Fruit fly (Drosophila melanogaster) whole organism, wandering third instar larva: ENCODE data around the gene Ogg1.

ENCODE experiments used
- Abd-B ChIP-seq: fragments of >200 bp; optimal IDR thresholded peaks from 2 replicates; lab custom pipeline; 2017; ENCODE audit warnings: missing biosample characterization, missing genetic modification characterization
- CG32264 ChIP-seq: fragments of 200-800 bp; sonication (Bioruptor generic); optimal IDR thresholded peaks from 2 replicates; lab custom pipeline; 2016; ENCODE audit warnings: missing biosample characterization, missing genetic modification characterization
- CG9705 ChIP-seq: fragments of 200-800 bp; sonication (Bioruptor generic); optimal IDR thresholded peaks from 2 replicates; lab custom pipeline; 2018; ENCODE audit warnings: missing biosample characterization, mild to moderate bottlenecking, missing genetic modification characterization
- CrebA ChIP-seq: fragments of 200-800 bp; sonication (Bioruptor generic); optimal IDR thresholded peaks from 2 replicates; lab custom pipeline; 2016; ENCODE audit warnings: missing biosample characterization, mild to moderate bottlenecking, missing genetic modification characterization, borderline replicate concordance
- Dfd ChIP-seq: fragments of >200 bp; optimal IDR thresholded peaks from 2 replicates; lab custom pipeline; 2017; ENCODE audit warnings: missing biosample characterization, missing genetic modification characterization
- Dif ChIP-seq: fragments of 200-275, 200-300 bp; sonication (Bioruptor generic); optimal IDR thresholded peaks from 2 replicates; lab custom pipeline; 2018; ENCODE audit warnings: missing biosample characterization, missing genetic modification characterization; ENCODE audit not compliant: partially characterized antibody
- GATAd ChIP-seq: sonication (Bioruptor generic); optimal IDR thresholded peaks from 2 replicates; lab custom pipeline; 2016; ENCODE audit warnings: missing biosample characterization, missing genetic modification characterization
- HLH106 ChIP-seq: fragments of 200-800 bp; optimal IDR thresholded peaks from 3 replicates; lab custom pipeline; 2019; ENCODE audit warnings: missing biosample characterization, mild to moderate bottlenecking, missing genetic modification characterization, moderate library complexity
- Hnf4 ChIP-seq: fragments of 200-800 bp; sonication (Bioruptor generic); optimal IDR thresholded peaks from 2 replicates; lab custom pipeline; 2016; ENCODE audit warnings: missing biosample characterization, mild to moderate bottlenecking, missing genetic modification characterization
- Hr78 ChIP-seq: fragments of >200 bp; optimal IDR thresholded peaks from 2 replicates; lab custom pipeline; 2017; ENCODE audit warnings: missing biosample characterization, missing genetic modification characterization
- Hr83 ChIP-seq: fragments of 200-300 bp; sonication (Bioruptor generic); optimal IDR thresholded peaks from 2 replicates; lab custom pipeline; 2016; ENCODE audit warnings: missing biosample characterization, mild to moderate bottlenecking, missing genetic modification characterization, moderate library complexity; ENCODE audit not compliant: poor library complexity, severe bottlenecking
- Jra ChIP-seq: sonication (Bioruptor generic); optimal IDR thresholded peaks from 2 replicates; lab custom pipeline; 2016; ENCODE audit warnings: missing biosample characterization, missing genetic modification characterization
- Mio ChIP-seq: sonication (Bioruptor generic); optimal IDR thresholded peaks from 2 replicates; lab custom pipeline; 2016; ENCODE audit warnings: missing biosample characterization, missing genetic modification characterization
- Myc ChIP-seq: fragments of >200 bp; optimal IDR thresholded peaks from 2 replicates; lab custom pipeline; 2017
- N ChIP-seq: fragments of >200 bp; optimal IDR thresholded peaks from 2 replicates; lab custom pipeline; 2018; ENCODE audit warnings: missing biosample characterization, missing external identifiers, missing genetic modification characterization
- OdsH ChIP-seq: fragments of 200-800 bp; sonication (Bioruptor generic); optimal IDR thresholded peaks from 2 replicates; lab custom pipeline; 2016; ENCODE audit warnings: missing biosample characterization, mild to moderate bottlenecking, missing genetic modification characterization
- Rel ChIP-seq, 2 experiments: fragments of 200-800 bp; sonication (Bioruptor generic) in 1 of 2; optimal IDR thresholded peaks; 2 replicates in 1 of 2; 3 replicates in 1 of 2; lab custom pipeline; 2016 to 2019; ENCODE audit warnings: mild to moderate bottlenecking in 2 of 2, missing biosample characterization in 2 of 2, missing genetic modification characterization in 2 of 2, moderate library complexity in 1 of 2
- Sp1 ChIP-seq: fragments of 200-800 bp; sonication (Bioruptor generic); optimal IDR thresholded peaks from 3 replicates; lab custom pipeline; 2019; ENCODE audit warnings: missing biosample characterization, mild to moderate bottlenecking, missing genetic modification characterization, moderate library complexity
- Vsx2 ChIP-seq: fragments of 200-300, 225-300 bp; sonication (Bioruptor generic); optimal IDR thresholded peaks from 2 replicates; lab custom pipeline; 2018; ENCODE audit warnings: missing biosample characterization, missing genetic modification characterization; ENCODE audit not compliant: partially characterized antibody
- br ChIP-seq: fragments of 200-800 bp; sonication (Bioruptor generic); optimal IDR thresholded peaks from 2 replicates; lab custom pipeline; 2016; ENCODE audit warnings: missing biosample characterization, missing genetic modification characterization
- brk ChIP-seq: fragments of 200-800 bp; sonication (Bioruptor generic); optimal IDR thresholded peaks from 2 replicates; lab custom pipeline; 2016; ENCODE audit warnings: missing biosample characterization, mild to moderate bottlenecking, missing genetic modification characterization
- dl ChIP-seq, 2 experiments: fragments of 175-275, 200-275 bp in 1 of 2; fragments of 200-275 bp in 1 of 2; sonication (Bioruptor generic); optimal IDR thresholded peaks; lab custom pipeline; 2018; ENCODE audit warnings: mild to moderate bottlenecking in 2 of 2, missing biosample characterization in 2 of 2, missing genetic modification characterization in 2 of 2, moderate library complexity in 2 of 2; ENCODE audit not compliant: partially characterized antibody in 2 of 2, insufficient read depth in 1 of 2
- dmrt93B ChIP-seq: fragments of 200-800 bp; sonication (Bioruptor generic); optimal IDR thresholded peaks from 2 replicates; lab custom pipeline; 2018; ENCODE audit warnings: missing biosample characterization, mild to moderate bottlenecking, missing genetic modification characterization
- dsf ChIP-seq: sonication (Bioruptor generic); optimal IDR thresholded peaks from 2 replicates; lab custom pipeline; 2016; ENCODE audit warnings: missing biosample characterization, missing genetic modification characterization, borderline replicate concordance
- ey ChIP-seq: fragments of 200-800 bp; sonication (Bioruptor generic); optimal IDR thresholded peaks from 2 replicates; lab custom pipeline; 2016; ENCODE audit warnings: missing biosample characterization, missing genetic modification characterization
- foxo ChIP-seq, 2 experiments: fragments of 200-800 bp; sonication (Bioruptor generic); optimal IDR thresholded peaks; 2 replicates in 1 of 2; 3 replicates in 1 of 2; lab custom pipeline; 2016 to 2017; ENCODE audit warnings: missing biosample characterization in 2 of 2, missing genetic modification characterization in 2 of 2
- fru ChIP-seq: fragments of 200-800 bp; sonication (Bioruptor generic); optimal IDR thresholded peaks from 3 replicates; lab custom pipeline; 2016; ENCODE audit warnings: missing biosample characterization, mild to moderate bottlenecking, missing genetic modification characterization
- h ChIP-seq: fragments of 200-800 bp; sonication (Bioruptor generic); optimal IDR thresholded peaks from 3 replicates; lab custom pipeline; 2016; ENCODE audit warnings: missing biosample characterization, mild to moderate bottlenecking, missing genetic modification characterization
- jim ChIP-seq: fragments of 175-275, 200-325 bp; sonication (Bioruptor generic); optimal IDR thresholded peaks from 2 replicates; lab custom pipeline; 2016; ENCODE audit warnings: missing biosample characterization, mild to moderate bottlenecking, missing genetic modification characterization
- lola ChIP-seq: fragments of >200 bp; optimal IDR thresholded peaks from 2 replicates; lab custom pipeline; 2017; ENCODE audit warnings: missing biosample characterization, missing genetic modification characterization
- pan ChIP-seq: fragments of >200 bp; optimal IDR thresholded peaks from 2 replicates; lab custom pipeline; 2017
- psq ChIP-seq: fragments of 200-800 bp; sonication (Bioruptor generic); optimal IDR thresholded peaks from 3 replicates; lab custom pipeline; 2017; ENCODE audit warnings: missing biosample characterization, mild to moderate bottlenecking, missing genetic modification characterization, moderate library complexity
- rgr ChIP-seq: fragments of 200-800 bp; sonication (Bioruptor generic); optimal IDR thresholded peaks from 3 replicates; lab custom pipeline; 2016; ENCODE audit warnings: missing biosample characterization, mild to moderate bottlenecking, missing genetic modification characterization
- sage ChIP-seq: fragments of 200-800 bp; sonication (Bioruptor generic); optimal IDR thresholded peaks from 2 replicates; lab custom pipeline; 2016; ENCODE audit warnings: missing biosample characterization, mild to moderate bottlenecking, missing genetic modification characterization
- sv ChIP-seq: fragments of 200-800 bp; sonication (Bioruptor generic); optimal IDR thresholded peaks from 3 replicates; lab custom pipeline; 2016; ENCODE audit warnings: missing biosample characterization, missing genetic modification characterization
- tai ChIP-seq: sonication (Bioruptor generic); optimal IDR thresholded peaks from 2 replicates; lab custom pipeline; 2016; ENCODE audit warnings: missing biosample characterization, missing genetic modification characterization
- usp ChIP-seq: fragments of >200 bp; optimal IDR thresholded peaks from 2 replicates; lab custom pipeline; 2017; ENCODE audit warnings: missing biosample characterization, missing genetic modification characterization
- woc ChIP-seq: sonication (Bioruptor generic); optimal IDR thresholded peaks from 2 replicates; lab custom pipeline; 2016; ENCODE audit warnings: missing biosample characterization, mild to moderate bottlenecking, missing genetic modification characterization

Ogg1 gene

dm6 chrX:8650631-8651133 lies 39.4 kb upstream of the Ogg1 start, which contains the start of gene oc:
Gene oc, minus strand, starts transcription at chrX:8650681.
- peak; percentile 82 for TF ChIP-seq N
- TF ChIP-seq CG9705 (GFP tag; lab: Kevin White, UChicago) = no peak
- TF ChIP-seq sage (GFP tag; lab: Kevin White, UChicago) = no peak
- no peak for TF ChIP-seq brk (GFP tag; lab: Kevin White, UChicago)
- peak; percentile 26 for TF ChIP-seq fru (GFP tag; lab: Kevin White, UChicago)
- peak; percentile 44 for TF ChIP-seq Vsx2 (GFP tag; lab: Kevin White, UChicago)
- peak; percentile 61 for TF ChIP-seq Dif (GFP tag; lab: Kevin White, UChicago)
- no peak for TF ChIP-seq Hr78 (GFP tag; lab: Kevin White, UChicago)
- no peak for TF ChIP-seq Myc
- no peak for TF ChIP-seq Dfd (GFP tag; lab: Kevin White, UChicago)
- no peak for TF ChIP-seq br
- TF ChIP-seq pan (lab: Kevin White, UChicago) = no peak
- TF ChIP-seq usp = no peak
- TF ChIP-seq woc (GFP tag; lab: Kevin White, UChicago) = no peak
- no peak for TF ChIP-seq HLH106 (tag; lab: Kevin White, UChicago)
- TF ChIP-seq rgr = no peak
- no peak for TF ChIP-seq ey
- TF ChIP-seq lola (GFP tag; lab: Kevin White, UChicago) = no peak
- TF ChIP-seq Hr83 (GFP tag; lab: Kevin White, UChicago) = peak; percentile 22
- TF ChIP-seq dsf = no peak
- peak; percentile 50 for TF ChIP-seq psq (GFP tag; lab: Kevin White, UChicago)
- TF ChIP-seq Jra (GFP tag; lab: Kevin White, UChicago) = no peak
- TF ChIP-seq CG32264 (GFP tag; lab: Kevin White, UChicago) = no peak
- TF ChIP-seq sv (GFP tag; lab: Kevin White, UChicago) = no peak
- no peak for TF ChIP-seq tai (GFP tag; lab: Kevin White, UChicago)
- TF ChIP-seq Abd-B = peak; percentile 28
- no peak for TF ChIP-seq Mio (GFP tag; lab: Kevin White, UChicago)
- no peak for TF ChIP-seq dmrt93B (GFP tag; lab: Kevin White, UChicago)
- no peak for TF ChIP-seq GATAd (GFP tag; lab: Kevin White, UChicago)
- no peak for TF ChIP-seq Rel (GFP tag; optimal IDR thresholded peaks at IDR 0.05; lab: Kevin White, UChicago)
- no peak for TF ChIP-seq Rel (tag; optimal IDR thresholded peaks at IDR 0.05; lab: Kevin White, UChicago)
- TF ChIP-seq jim (GFP tag; lab: Kevin White, UChicago) = no peak
- peak; percentile 21 for TF ChIP-seq h (GFP tag; lab: Kevin White, UChicago)
- TF ChIP-seq dl (GFP tag; optimal IDR thresholded peaks at IDR 0.05; lab: Kevin White, UChicago; ENCODE audit: insufficient read depth in 1 of 2, partially characterized antibody in 2 of 2) = no peak
- TF ChIP-seq Hnf4 (GFP tag; lab: Kevin White, UChicago) = peak; percentile 6
- TF ChIP-seq CrebA = no peak
- no peak for TF ChIP-seq OdsH
- TF ChIP-seq foxo (GFP tag; optimal IDR thresholded peaks at IDR 0.05; lab: Kevin White, UChicago) = no peak
- TF ChIP-seq Sp1 = peak; percentile 60
- TF ChIP-seq, all 38 proteins: peak for 10

dm6 chrX:8653955-8654589 lies 36.1 kb upstream of the Ogg1 start:
- TF ChIP-seq dsf (no peak), GATAd (GFP tag; lab: Kevin White, UChicago) (no peak), tai (GFP tag; lab: Kevin White, UChicago) (no peak), pan (lab: Kevin White, UChicago) (no peak), Rel (GFP tag; optimal IDR thresholded peaks at IDR 0.05; lab: Kevin White, UChicago) (no peak), Rel (tag; optimal IDR thresholded peaks at IDR 0.05; lab: Kevin White, UChicago) (no peak), sv (GFP tag; lab: Kevin White, UChicago) (no peak), Dif (GFP tag; lab: Kevin White, UChicago) (no peak), Hr83 (GFP tag; lab: Kevin White, UChicago) (no peak), ey (no peak), Hr78 (GFP tag; lab: Kevin White, UChicago) (no peak), OdsH (no peak), HLH106 (tag; lab: Kevin White, UChicago) (no peak), h (GFP tag; lab: Kevin White, UChicago) (no peak), fru (GFP tag; lab: Kevin White, UChicago) (no peak), usp (no peak), CG32264 (GFP tag; lab: Kevin White, UChicago) (no peak), br (no peak)
